Fruit fly (Drosophila melanogaster) whole organism, prepupa: ENCODE results near the gene CG13737.
A peak's percentile ranks its signal among the peaks of the same experiment; 100 is the strongest.

Experiments used
- Blimp-1 ChIP-seq: fragments of 200-800 bp; sonication (Bioruptor generic); optimal IDR thresholded peaks from 3 replicates; lab custom pipeline; 2017; ENCODE audit warnings: missing biosample characterization, missing genetic modification characterization, mild to moderate bottlenecking, moderate library complexity, missing genetic modification reagents
- CG10631 ChIP-seq: fragments of 200-800 bp; sonication (Bioruptor generic); optimal IDR thresholded peaks from 2 replicates; lab custom pipeline; 2016; ENCODE audit warnings: missing biosample characterization, missing genetic modification characterization
- CG10669 ChIP-seq: fragments of 200-800 bp; sonication (Bioruptor generic); optimal IDR thresholded peaks from 3 replicates; lab custom pipeline; 2018; ENCODE audit warnings: missing biosample characterization, mild to moderate bottlenecking, missing genetic modification characterization, moderate library complexity
- CG11294 ChIP-seq: fragments of 200-800 bp; sonication (Bioruptor generic); IDR thresholded peaks from 2 replicates; pipeline ENCODE4 v1.3.6; 2022; ENCODE audit warnings: missing biosample characterization, missing genetic modification characterization
- CG11762 ChIP-seq: fragments of 200-800 bp; sonication (Bioruptor generic); optimal IDR thresholded peaks from 3 replicates; lab custom pipeline; 2016; ENCODE audit warnings: missing biosample characterization, missing genetic modification characterization; ENCODE audit not compliant: insufficient read depth
- CG15336 ChIP-seq: fragments of 200-800 bp; sonication (Bioruptor generic); IDR thresholded peaks from 2 replicates; pipeline ENCODE4 v1.3.6; 2022; ENCODE audit warnings: missing biosample characterization, missing genetic modification characterization
- CG1621 ChIP-seq: fragments of 200-800 bp; sonication (Bioruptor generic); optimal IDR thresholded peaks from 3 replicates; lab custom pipeline; 2018; ENCODE audit warnings: missing biosample characterization, mild to moderate bottlenecking, missing genetic modification characterization
- CG3032 ChIP-seq: fragments of 200-800 bp; optimal IDR thresholded peaks from 2 replicates; lab custom pipeline; 2019; ENCODE audit warnings: missing biosample characterization, mild to moderate bottlenecking, missing genetic modification characterization, moderate library complexity
- CG31627 ChIP-seq: fragments of 200-800 bp; sonication (Bioruptor generic); optimal IDR thresholded peaks from 3 replicates; lab custom pipeline; 2016; ENCODE audit warnings: missing biosample characterization, missing genetic modification characterization
- CG32006 ChIP-seq: fragments of 200-800 bp; sonication (Bioruptor generic); optimal IDR thresholded peaks from 3 replicates; lab custom pipeline; 2017; ENCODE audit warnings: missing biosample characterization, mild to moderate bottlenecking, missing genetic modification characterization
- CG3919 ChIP-seq: fragments of 200-800 bp; sonication (Bioruptor generic); optimal IDR thresholded peaks from 3 replicates; lab custom pipeline; 2016; ENCODE audit warnings: missing biosample characterization, missing genetic modification characterization
- CG6792 ChIP-seq: fragments of 200-800 bp; sonication (Bioruptor generic); optimal IDR thresholded peaks from 3 replicates; lab custom pipeline; 2016; ENCODE audit warnings: missing biosample characterization, missing genetic modification characterization
- CG6808 ChIP-seq: fragments of 200-800 bp; sonication (Bioruptor generic); optimal IDR thresholded peaks from 3 replicates; lab custom pipeline; 2017; ENCODE audit warnings: missing biosample characterization, missing genetic modification characterization, mild to moderate bottlenecking, moderate library complexity, missing genetic modification reagents
- CG7368 ChIP-seq: fragments of 200-800 bp; sonication (Bioruptor generic); optimal IDR thresholded peaks from 3 replicates; lab custom pipeline; 2016; ENCODE audit warnings: missing biosample characterization, missing genetic modification characterization
- CG8319 ChIP-seq: fragments of 200-800 bp; sonication (Bioruptor generic); optimal IDR thresholded peaks from 3 replicates; lab custom pipeline; 2016; ENCODE audit warnings: missing biosample characterization, missing genetic modification characterization
- CG8632 ChIP-seq: fragments of 200-800 bp; sonication (Bioruptor generic); optimal IDR thresholded peaks from 3 replicates; lab custom pipeline; 2016; ENCODE audit warnings: missing biosample characterization, missing genetic modification characterization
- CG9139 ChIP-seq: fragments of 200-800 bp; sonication (Bioruptor generic); optimal IDR thresholded peaks from 3 replicates; lab custom pipeline; 2017; ENCODE audit warnings: missing biosample characterization, mild to moderate bottlenecking, missing genetic modification characterization
- Eip75B ChIP-seq: fragments of 200-800 bp; sonication (Bioruptor generic); optimal IDR thresholded peaks from 3 replicates; lab custom pipeline; 2016; ENCODE audit warnings: missing biosample characterization, missing genetic modification characterization
- Eip93F ChIP-seq: fragments of 200-800 bp; sonication (Bioruptor generic); optimal IDR thresholded peaks from 2 replicates; lab custom pipeline; 2016; ENCODE audit warnings: missing biosample characterization, mild to moderate bottlenecking, missing genetic modification characterization
- Ets96B ChIP-seq: fragments of 200-800 bp; optimal IDR thresholded peaks from 2 replicates; lab custom pipeline; 2019; ENCODE audit warnings: missing biosample characterization, mild to moderate bottlenecking, missing genetic modification characterization, moderate library complexity
- Hr39 ChIP-seq: fragments of 200-800 bp; sonication (Bioruptor generic); optimal IDR thresholded peaks from 2 replicates; lab custom pipeline; 2016; ENCODE audit warnings: missing biosample characterization, missing genetic modification characterization
- Lpt ChIP-seq: fragments of 200-800 bp; sonication (Bioruptor generic); optimal IDR thresholded peaks from 3 replicates; lab custom pipeline; 2016; ENCODE audit warnings: missing biosample characterization, missing genetic modification characterization
- Met ChIP-seq: fragments of 200-800 bp; sonication (Bioruptor generic); optimal IDR thresholded peaks from 3 replicates; lab custom pipeline; 2016; ENCODE audit warnings: missing biosample characterization, missing genetic modification characterization
- OdsH ChIP-seq: fragments of 200-800 bp; sonication (Bioruptor generic); optimal IDR thresholded peaks from 3 replicates; lab custom pipeline; 2016; ENCODE audit warnings: missing biosample characterization, missing genetic modification characterization
- Smox ChIP-seq: fragments of 200-800 bp; sonication (Bioruptor generic); optimal IDR thresholded peaks from 3 replicates; lab custom pipeline; 2016; ENCODE audit warnings: missing biosample characterization, missing genetic modification characterization
- Sox102F ChIP-seq: fragments of 200-800 bp; sonication (Bioruptor generic); optimal IDR thresholded peaks from 2 replicates; lab custom pipeline; 2016; ENCODE audit warnings: missing biosample characterization, mild to moderate bottlenecking, missing genetic modification characterization
- Sox14 ChIP-seq: fragments of 200-800 bp; sonication (Bioruptor generic); optimal IDR thresholded peaks from 3 replicates; lab custom pipeline; 2016; ENCODE audit warnings: missing biosample characterization, missing genetic modification characterization
- achi ChIP-seq: fragments of 200-800 bp; sonication (Bioruptor generic); optimal IDR thresholded peaks from 3 replicates; lab custom pipeline; 2016; ENCODE audit warnings: missing biosample characterization, missing genetic modification characterization
- acj6 ChIP-seq: fragments of 200-800 bp; sonication (Bioruptor generic); optimal IDR thresholded peaks from 3 replicates; lab custom pipeline; 2016; ENCODE audit warnings: missing biosample characterization, missing genetic modification characterization
- dac ChIP-seq: fragments of 200-800 bp; sonication (Bioruptor generic); optimal IDR thresholded peaks from 2 replicates; lab custom pipeline; 2017; ENCODE audit warnings: missing biosample characterization, mild to moderate bottlenecking, missing genetic modification characterization
- dsx ChIP-seq: fragments of 200-800 bp; optimal IDR thresholded peaks from 3 replicates; lab custom pipeline; 2019; ENCODE audit warnings: missing biosample characterization, mild to moderate bottlenecking, missing genetic modification characterization, moderate library complexity; ENCODE audit not compliant: poor library complexity, severe bottlenecking
- esn ChIP-seq: fragments of 200-800 bp; sonication (Bioruptor generic); optimal IDR thresholded peaks from 2 replicates; lab custom pipeline; 2016; ENCODE audit warnings: missing biosample characterization, mild to moderate bottlenecking, missing genetic modification characterization, moderate library complexity
- fd59A ChIP-seq: fragments of 200-800 bp; sonication (Bioruptor generic); optimal IDR thresholded peaks from 2 replicates; lab custom pipeline; 2017; ENCODE audit warnings: missing biosample characterization, mild to moderate bottlenecking, missing genetic modification characterization, missing genetic modification reagents
- net ChIP-seq: fragments of 200-800 bp; sonication (Bioruptor generic); optimal IDR thresholded peaks from 3 replicates; lab custom pipeline; 2016; ENCODE audit warnings: missing biosample characterization, missing genetic modification characterization
- pdm3 ChIP-seq: fragments of 200-800 bp; sonication (Bioruptor generic); optimal IDR thresholded peaks from 3 replicates; lab custom pipeline; 2016; ENCODE audit warnings: missing biosample characterization, missing genetic modification characterization
- salr ChIP-seq, 2 experiments: fragments of 200-800 bp; sonication (Bioruptor generic); optimal IDR thresholded peaks; 3 replicates each; lab custom pipeline; 2016 to 2018; ENCODE audit warnings: missing biosample characterization in 2 of 2, missing genetic modification characterization in 2 of 2, mild to moderate bottlenecking in 1 of 2
- spab ChIP-seq: fragments of 200-800 bp; sonication (Bioruptor generic); optimal IDR thresholded peaks from 2 replicates; lab custom pipeline; 2017; ENCODE audit warnings: missing biosample characterization, mild to moderate bottlenecking, missing genetic modification characterization, missing genetic modification reagents
- vri ChIP-seq: fragments of 200-800 bp; sonication (Bioruptor generic); optimal IDR thresholded peaks from 3 replicates; lab custom pipeline; 2016; ENCODE audit warnings: missing biosample characterization, mild to moderate bottlenecking, missing genetic modification characterization

Gene CG13737

dm6 chr3L:13887092-13887491, 8.3 kb downstream of the CG13737 start:
- TF ChIP-seq salr (GFP tag; optimal IDR thresholded peaks at IDR 0.05; lab: Kevin White, UChicago) (no peak), CG11294 (GFP tag; lab: Robert Waterston, UW) (no peak), CG10631 (GFP tag; lab: Kevin White, UChicago) (no peak), net (no peak), Lpt (GFP tag; lab: Kevin White, UChicago) (no peak), fd59A (GFP tag; lab: Kevin White, UChicago) (no peak), Hr39 (GFP tag; lab: Kevin White, UChicago) (no peak), vri (GFP tag; lab: Kevin White, UChicago) (no peak), spab (GFP tag; lab: Kevin White, UChicago) (no peak), CG8319 (no peak), CG11762 (GFP tag; lab: Kevin White, UChicago) (no peak), acj6 (GFP tag; lab: Kevin White, UChicago) (no peak), CG7368 (GFP tag; lab: Kevin White, UChicago) (no peak), achi (GFP tag; lab: Kevin White, UChicago) (no peak)

- no peak for TF ChIP-seq Sox14 (GFP tag; lab: Kevin White, UChicago)
- TF ChIP-seq OdsH (GFP tag; lab: Kevin White, UChicago): no peak
- no peak for TF ChIP-seq CG31627 (GFP tag; lab: Kevin White, UChicago)
- no peak for TF ChIP-seq achi (GFP tag; lab: Kevin White, UChicago)
- TF ChIP-seq Sox102F: no peak
- no peak for TF ChIP-seq vri (GFP tag; lab: Kevin White, UChicago)
- TF ChIP-seq CG3919 (GFP tag; lab: Kevin White, UChicago): no peak
- no peak for TF ChIP-seq dac (GFP tag; lab: Kevin White, UChicago)
- TF ChIP-seq acj6 (GFP tag; lab: Kevin White, UChicago): no peak
- TF ChIP-seq Hr39 (GFP tag; lab: Kevin White, UChicago): no peak
- no peak for TF ChIP-seq CG1621 (tag; lab: Kevin White, UChicago)
- no peak for TF ChIP-seq CG11294 (GFP tag; lab: Robert Waterston, UW)
- no peak for TF ChIP-seq pdm3 (GFP tag; lab: Kevin White, UChicago)
- TF ChIP-seq CG10669 (GFP tag; lab: Kevin White, UChicago): no peak
- no peak for TF ChIP-seq Blimp-1 (GFP tag; lab: Kevin White, UChicago)
- TF ChIP-seq Eip93F: no peak
- TF ChIP-seq Smox: no peak
- TF ChIP-seq, all 60 proteins: peak for 0
Observed at dm6 chr3L:13900635-13901034, 21.8 kb downstream of the CG13737 start.

- TF ChIP-seq CG8632: peak; percentile 4
- TF ChIP-seq esn (GFP tag; lab: Kevin White, UChicago): peak; percentile 8
- no peak for TF ChIP-seq Met (GFP tag; lab: Kevin White, UChicago)
- TF ChIP-seq net: no peak
- TF ChIP-seq CG6792 (GFP tag; lab: Kevin White, UChicago): no peak
- TF ChIP-seq dsx: peak; percentile 16
- TF ChIP-seq CG3032 (tag; lab: Kevin White, UChicago): peak; percentile 21
- no peak for TF ChIP-seq Eip75B (GFP tag; lab: Kevin White, UChicago)
- TF ChIP-seq Ets96B (tag; lab: Kevin White, UChicago): peak; percentile 42
- TF ChIP-seq spab (GFP tag; lab: Kevin White, UChicago): no peak
- TF ChIP-seq CG15336 (GFP tag; lab: Robert Waterston, UW): 0 out of 2 replicates have a peak, but pooled peaks have one; percentile 18
- peak; percentile 15 for TF ChIP-seq achi (GFP tag; lab: Kevin White, UChicago)
- peak; percentile 2 for TF ChIP-seq CG10631 (GFP tag; lab: Kevin White, UChicago)
- no peak for TF ChIP-seq CG6808
- TF ChIP-seq Eip93F: no peak
- TF ChIP-seq Sox14 (GFP tag; lab: Kevin White, UChicago): no peak
- no peak for TF ChIP-seq CG9139 (GFP tag; lab: Kevin White, UChicago)
- peak; percentile 6 for TF ChIP-seq CG32006
Observed at dm6 chr3L:13903186-13904020, 24.6 kb downstream of the CG13737 start, which contains the start of gene dysc. Gene dysc (minus strand): TSS chr3L:13903236.
